Worm (Caenorhabditis elegans) whole organism, L3 larva: ENCODE results near the gene Y37H2A.10.

Source experiments
- aly-2 ChIP-seq: fragments of 150-350 bp; optimal IDR thresholded peaks from 2 replicates; lab custom pipeline; 2014; ENCODE audit warnings: missing biosample characterization, missing genetic modification characterization
- ama-1 ChIP-seq: fragments of 150-350 bp; optimal IDR thresholded peaks from 2 replicates; lab custom pipeline; 2018
- ceh-16 ChIP-seq: sonication (generic microtip); optimal IDR thresholded peaks from 2 replicates; lab custom pipeline; 2017; ENCODE audit warnings: missing biosample characterization, missing genetic modification characterization
- ceh-28 ChIP-seq: fragments of 150-350 bp; optimal IDR thresholded peaks from 2 replicates; lab custom pipeline; 2014; ENCODE audit warnings: missing biosample characterization, missing genetic modification reagents, missing genetic modification characterization
- ceh-82 ChIP-seq: fragments of 150-350 bp; optimal IDR thresholded peaks from 2 replicates; lab custom pipeline; 2014; ENCODE audit warnings: missing biosample characterization, missing genetic modification characterization
- egl-27 ChIP-seq: sonication (generic microtip); optimal IDR thresholded peaks from 4 replicates; lab custom pipeline; 2017; ENCODE audit warnings: missing biosample characterization, missing genetic modification reagents, missing genetic modification characterization
- elt-2 ChIP-seq: sonication (generic microtip); optimal IDR thresholded peaks from 2 replicates; lab custom pipeline; 2016; ENCODE audit warnings: missing genetic modification reagents, mild to moderate bottlenecking, missing genetic modification characterization, missing compliant biosample characterization
- elt-3 ChIP-seq, 3 experiments: fragments of 150-350 bp in 1 of 3; sonication (generic microtip) in 2 of 3; optimal IDR thresholded peaks; 2 replicates in 2 of 3; 4 replicates in 1 of 3; lab custom pipeline; 2014 to 2017; ENCODE audit warnings: missing biosample characterization in 3 of 3, missing genetic modification characterization in 3 of 3
- eor-1 ChIP-seq, 2 experiments: fragments of 150-350 bp; optimal IDR thresholded peaks; 2 replicates each; lab custom pipeline; 2014 to 2018; ENCODE audit warnings: missing biosample characterization in 2 of 2, missing genetic modification characterization in 2 of 2
- fkh-10 ChIP-seq: sonication (generic microtip); optimal IDR thresholded peaks from 2 replicates; lab custom pipeline; 2017; ENCODE audit warnings: missing biosample characterization, missing genetic modification reagents, missing genetic modification characterization
- fkh-2 ChIP-seq: fragments of 150-350 bp; optimal IDR thresholded peaks from 2 replicates; lab custom pipeline; 2014; ENCODE audit warnings: missing biosample characterization, missing genetic modification reagents, missing genetic modification characterization
- hmg-11 ChIP-seq: sonication (generic microtip); optimal IDR thresholded peaks from 2 replicates; lab custom pipeline; 2016; ENCODE audit warnings: missing genetic modification characterization, missing compliant biosample characterization
- lin-15B ChIP-seq: fragments of 150-350 bp; optimal IDR thresholded peaks from 2 replicates; lab custom pipeline; 2014; ENCODE audit warnings: missing biosample characterization, missing genetic modification characterization
- lsy-12 ChIP-seq: sonication (generic microtip); optimal IDR thresholded peaks from 2 replicates; lab custom pipeline; 2016; ENCODE audit warnings: mild to moderate bottlenecking, missing genetic modification characterization, missing compliant biosample characterization
- mdl-1 ChIP-seq: fragments of 150-350 bp; optimal IDR thresholded peaks from 2 replicates; lab custom pipeline; 2014; ENCODE audit warnings: missing biosample characterization, missing genetic modification characterization
- mml-1 ChIP-seq: fragments of 150-350 bp; sonication (generic microtip); optimal IDR thresholded peaks from 3 replicates; lab custom pipeline; 2014; ENCODE audit warnings: missing biosample characterization, missing genetic modification characterization
- nfya-1 ChIP-seq: sonication (generic microtip); optimal IDR thresholded peaks from 2 replicates; lab custom pipeline; 2017; ENCODE audit warnings: missing genetic modification characterization, mild to moderate bottlenecking, missing compliant biosample characterization, antibody characterized with exemption, moderate library complexity; ENCODE audit not compliant: insufficient read depth
- nhr-11 ChIP-seq: fragments of 150-350 bp; optimal IDR thresholded peaks from 2 replicates; lab custom pipeline; 2014; ENCODE audit warnings: missing biosample characterization, missing genetic modification characterization
- nhr-23 ChIP-seq: fragments of 150-350 bp; optimal IDR thresholded peaks from 2 replicates; lab custom pipeline; 2014; ENCODE audit warnings: missing biosample characterization, missing genetic modification reagents, missing genetic modification characterization
- nhr-237 ChIP-seq: fragments of 150-350 bp; optimal IDR thresholded peaks from 2 replicates; lab custom pipeline; 2014; ENCODE audit warnings: missing biosample characterization, missing genetic modification characterization
- nhr-28 ChIP-seq: fragments of 150-350 bp; optimal IDR thresholded peaks from 2 replicates; lab custom pipeline; 2014; ENCODE audit warnings: missing biosample characterization, missing genetic modification characterization
- nhr-43 ChIP-seq: sonication (generic microtip); optimal IDR thresholded peaks from 2 replicates; lab custom pipeline; 2016; ENCODE audit warnings: mild to moderate bottlenecking, missing genetic modification characterization, missing compliant biosample characterization; ENCODE audit not compliant: poor library complexity, severe bottlenecking
- nhr-67 ChIP-seq: fragments of 150-350 bp; optimal IDR thresholded peaks from 2 replicates; lab custom pipeline; 2014; ENCODE audit warnings: missing biosample characterization, missing genetic modification characterization
- nhr-77 ChIP-seq: fragments of 150-350 bp; optimal IDR thresholded peaks from 2 replicates; lab custom pipeline; 2014; ENCODE audit warnings: missing biosample characterization, missing genetic modification characterization
- pha-4 ChIP-seq: fragments of 150-350 bp; optimal IDR thresholded peaks from 2 replicates; lab custom pipeline; 2014; ENCODE audit warnings: missing biosample characterization, missing genetic modification reagents, missing genetic modification characterization
- pqm-1 ChIP-seq: fragments of 150-350 bp; optimal IDR thresholded peaks from 2 replicates; lab custom pipeline; 2017; ENCODE audit warnings: missing biosample characterization, missing genetic modification characterization, inconsistent platforms
- skn-1 ChIP-seq: fragments of 150-350 bp; optimal IDR thresholded peaks from 2 replicates; lab custom pipeline; 2014; ENCODE audit warnings: missing biosample characterization, missing genetic modification characterization
- tbx-2 ChIP-seq: sonication (generic microtip); optimal IDR thresholded peaks from 2 replicates; lab custom pipeline; 2016; ENCODE audit warnings: mild to moderate bottlenecking, missing genetic modification characterization, missing compliant biosample characterization
- unc-39 ChIP-seq: sonication (generic microtip); optimal IDR thresholded peaks from 4 replicates; lab custom pipeline; 2017; ENCODE audit warnings: missing biosample characterization, missing genetic modification characterization
- ztf-4 ChIP-seq: fragments of 150-350 bp; optimal IDR thresholded peaks from 2 replicates; lab custom pipeline; 2014; ENCODE audit warnings: missing biosample characterization, missing genetic modification characterization

The Y37H2A.10 gene

DNA sequence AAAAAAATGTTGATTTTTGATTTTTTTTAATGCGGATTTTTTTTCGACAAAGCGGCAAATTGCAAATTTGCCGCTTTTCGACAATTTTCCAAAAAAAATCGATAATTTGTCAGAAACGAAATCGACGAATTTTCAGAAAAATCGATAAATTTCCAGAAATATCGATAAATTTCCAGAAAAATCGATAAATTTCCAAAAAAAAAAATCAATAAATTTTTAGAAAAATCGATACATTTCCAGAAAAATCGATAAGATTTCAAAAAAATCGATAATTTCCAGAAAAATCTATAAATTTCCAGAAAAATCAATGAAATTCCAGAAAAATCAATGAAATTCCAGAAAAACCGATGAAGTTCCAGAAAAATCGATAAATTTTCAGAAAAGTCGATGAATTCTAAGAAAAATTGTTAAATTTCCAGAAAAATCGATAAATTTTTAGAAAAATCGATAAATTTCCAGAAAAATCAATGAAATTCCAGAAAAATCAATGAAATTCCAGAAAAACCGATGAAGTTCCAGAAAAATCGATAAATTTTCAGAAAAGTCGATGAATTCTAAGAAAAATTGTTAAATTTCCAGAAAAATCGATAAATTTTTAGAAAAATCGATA lies 9.0 kb upstream of the Y37H2A.10 start:
- peak; percentile 82 for TF ChIP-seq ceh-28 (tag; lab: Kevin White, UChicago)

- TF ChIP-seq skn-1 (tag; lab: Kevin White, UChicago) (no peak), ceh-28 (tag; lab: Kevin White, UChicago) (peak; percentile 6)
- TF ChIP-seq, all 47 proteins: peak for 1
These were observed 7.7 kb upstream of the Y37H2A.10 start, which contains the start of gene Y37H2A.12 for ce11 chrV:18131049-18131448. Gene Y37H2A.12 (minus strand): TSS chrV:18131129.

ce11 chrV:18133177-18133576 lies 5.6 kb upstream of the Y37H2A.10 start, which contains the start of gene Y37H2A.18:
Gene Y37H2A.18 (minus strand): TSS chrV:18133277.
- TF ChIP-seq mml-1 (no peak), tbx-2 (tag; lab: Kevin White, UChicago) (no peak), pha-4 (tag; lab: Kevin White, UChicago) (no peak), unc-39 (tag; lab: Kevin White, UChicago) (no peak), nhr-67 (tag; lab: Kevin White, UChicago) (no peak), pqm-1 (tag; lab: Kevin White, UChicago) (no peak), nhr-237 (no peak), egl-27 (tag; lab: Kevin White, UChicago) (no peak), nfya-1 (tag; lab: Kevin White, UChicago) (no peak), elt-2 (tag; lab: Kevin White, UChicago) (no peak), mdl-1 (tag; lab: Kevin White, UChicago) (no peak)

ce11 chrV:18134378-18134777 lies 4.4 kb upstream of the Y37H2A.10 start, which contains the start of gene Y37H2A.7:
Gene Y37H2A.7 (minus strand): TSS chrV:18134478.
- TF ChIP-seq ceh-82 (tag; lab: Kevin White, UChicago) (no peak), lin-15B (tag; lab: Kevin White, UChicago) (no peak), nhr-43 (no peak), nhr-23 (no peak), fkh-10 (GFP tag; lab: Kevin White, UChicago) (no peak), lsy-12 (no peak)

- TF ChIP-seq tbx-2 (tag; lab: Kevin White, UChicago): no peak
- TF ChIP-seq nhr-77 (tag; lab: Kevin White, UChicago): no peak
- TF ChIP-seq, all 47 proteins: peak for 0
These were observed 1.1 kb upstream of the Y37H2A.10 start for ce11 chrV:18137679-18138078.

ce11 chrV:18141161-18141560 lies 2.4 kb downstream of the Y37H2A.10 start, which contains the start of gene Y37H2A.11:
Gene Y37H2A.11 (plus strand): TSS chrV:18141461.
- TF ChIP-seq hmg-11 (tag; lab: Kevin White, UChicago) (no peak), elt-3 (tag; optimal IDR thresholded peaks at IDR 0.05; lab: Kevin White, UChicago) (no peak), aly-2 (tag; lab: Kevin White, UChicago) (no peak), nhr-11 (tag; lab: Kevin White, UChicago) (no peak), mdl-1 (tag; lab: Kevin White, UChicago) (no peak), ceh-28 (tag; lab: Kevin White, UChicago) (no peak), eor-1 (tag; optimal IDR thresholded peaks at IDR 0.05; lab: Kevin White, UChicago) (no peak), nhr-28 (tag; lab: Kevin White, UChicago) (no peak), fkh-2 (tag; lab: Kevin White, UChicago) (no peak), ama-1 (lab: Kevin White, UChicago) (no peak), nhr-77 (tag; lab: Kevin White, UChicago) (no peak), ztf-4 (tag; lab: Kevin White, UChicago) (no peak)
- TF ChIP-seq, all 47 proteins: peak for 0

ce11 chrV:18142549-18142948 lies 3.8 kb downstream of the Y37H2A.10 start, which contains the start of gene Y37H2A.13:
Gene Y37H2A.13 (plus strand): TSS chrV:18142849.
- TF ChIP-seq skn-1 (tag; lab: Kevin White, UChicago): no peak
- TF ChIP-seq elt-3 (tag; optimal IDR thresholded peaks at IDR 0.05; lab: Kevin White, UChicago): no peak
- no peak for TF ChIP-seq egl-27 (tag; lab: Kevin White, UChicago)
- no peak for TF ChIP-seq pqm-1 (tag; lab: Kevin White, UChicago)
- TF ChIP-seq aly-2 (tag; lab: Kevin White, UChicago): no peak
- TF ChIP-seq fkh-10 (GFP tag; lab: Kevin White, UChicago): no peak
- no peak for TF ChIP-seq ceh-16 (tag; lab: Kevin White, UChicago)
- TF ChIP-seq, all 47 proteins: peak for 0
